Fruit fly (Drosophila melanogaster) S2 (cell line): ENCODE measurements around the gene CAH3.

ENCODE experiments used
- CG8478 ChIP-seq: fragments of >200 bp; optimal IDR thresholded peaks from 2 replicates; lab custom pipeline; 2018
- CTCF ChIP-seq, 2 experiments: fragments of >200 bp; optimal IDR thresholded peaks; 2 replicates each; lab custom pipeline; 2018

DNA sequence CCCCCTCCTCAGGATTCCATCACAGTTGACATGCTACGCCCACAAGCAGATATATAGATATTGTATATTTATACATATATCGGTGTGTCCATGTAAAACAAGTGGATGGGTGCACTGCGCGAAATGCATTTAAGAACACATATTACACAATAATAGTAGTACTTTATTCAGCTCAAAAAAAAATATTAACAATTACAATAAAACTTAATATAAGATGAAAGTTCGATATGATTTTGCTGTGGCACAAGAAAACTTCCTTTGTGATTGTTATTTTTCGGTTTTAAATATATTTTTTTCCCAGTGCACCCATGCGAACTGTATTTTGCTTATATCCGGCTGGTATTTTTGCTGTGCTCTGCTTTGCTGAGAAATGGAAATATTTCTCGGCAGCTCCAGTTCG is 50.4 kb downstream of the CAH3 start:
- TF ChIP-seq CG8478, result no peak
- TF ChIP-seq CTCF (optimal IDR thresholded peaks at IDR 0.05; lab: Kevin White, UChicago), result no peak
